Worm (Caenorhabditis elegans): ENCODE data around the gene F25E2.2.

ce11 chrX:779259-779658 is 31.3 kb downstream of the F25E2.2 start:
- TF ChIP-seq tab-1 (GFP tag; IDR thresholded peaks at IDR 0.05): no peak
- no peak for TF ChIP-seq ztf-29 (GFP tag; IDR thresholded peaks at IDR 0.05)
- no peak for TF ChIP-seq med-1 (GFP tag; optimal IDR thresholded peaks at IDR 0.05; ENCODE audit: insufficient read depth)
- no peak for TF ChIP-seq cog-1 (tag; optimal IDR thresholded peaks at IDR 0.05)
- no peak for TF ChIP-seq T22C8.4 (GFP tag; IDR thresholded peaks at IDR 0.05)
- no peak for TF ChIP-seq flt-1 (GFP tag; IDR thresholded peaks at IDR 0.05)
- TF ChIP-seq ztf-23 (GFP tag; IDR thresholded peaks at IDR 0.05): no peak
- TF ChIP-seq klf-2 (GFP tag; conservative IDR thresholded peaks at IDR 0.05): no peak
